Worm (Caenorhabditis elegans) whole organism, L4 larva: ENCODE results near the gene F57G4.11.

ENCODE experiments used
- R02D3.7 ChIP-seq: fragments of 150-350 bp; sonication (generic microtip); optimal IDR thresholded peaks from 3 replicates; lab custom pipeline; 2014; ENCODE audit warnings: missing biosample characterization, missing genetic modification characterization
- T26A8.4 ChIP-seq: fragments of 200-800 bp; sonication (Bioruptor generic); IDR thresholded peaks from 2 replicates; pipeline ENCODE4 v1.3.6; 2022; ENCODE audit warnings: missing genetic modification characterization, missing compliant biosample characterization
- Y105C5A.15 ChIP-seq: fragments of 200-800 bp; sonication (Bioruptor generic); IDR thresholded peaks from 2 replicates; pipeline ENCODE4 v1.3.6; 2022; ENCODE audit warnings: missing genetic modification characterization, missing compliant biosample characterization
- ZK337.2 ChIP-seq: fragments of 200-800 bp; sonication (Bioruptor generic); IDR thresholded peaks from 2 replicates; pipeline ENCODE4 v1.3.6; 2022; ENCODE audit warnings: missing genetic modification reagents, missing genetic modification characterization, missing compliant biosample characterization
- ZK546.5 ChIP-seq, 2 experiments: sonication (generic microtip); optimal IDR thresholded peaks; 2 replicates each; lab custom pipeline; 2017; ENCODE audit warnings: missing biosample characterization in 2 of 2, missing genetic modification characterization in 2 of 2
- aha-1 ChIP-seq: fragments of 150-350 bp; peaks from one replicate; lab custom pipeline; 2014; ENCODE audit warnings: missing biosample characterization, missing genetic modification characterization
- arid-1 ChIP-seq: fragments of 200-800 bp; sonication (Bioruptor generic); conservative IDR thresholded peaks from 2 replicates; pipeline ENCODE4 v1.3.6; 2022; ENCODE audit warnings: missing genetic modification reagents, missing genetic modification characterization, missing compliant biosample characterization
- attf-4 ChIP-seq: sonication (generic microtip); optimal IDR thresholded peaks from 3 replicates; lab custom pipeline; 2017; ENCODE audit warnings: missing biosample characterization, missing genetic modification characterization
- ceh-32 ChIP-seq: sonication (generic microtip); optimal IDR thresholded peaks from 2 replicates; lab custom pipeline; 2016; ENCODE audit warnings: mild to moderate bottlenecking, missing genetic modification characterization, missing compliant biosample characterization; ENCODE audit not compliant: poor library complexity
- ceh-44 ChIP-seq: fragments of 200-800 bp; sonication (Bioruptor generic); IDR thresholded peaks from 2 replicates; pipeline ENCODE4 v1.3.6; 2022; ENCODE audit warnings: missing genetic modification reagents, missing genetic modification characterization, missing compliant biosample characterization
- ceh-82 ChIP-seq: sonication (generic microtip); optimal IDR thresholded peaks from 2 replicates; lab custom pipeline; 2017; ENCODE audit warnings: missing biosample characterization, missing genetic modification characterization
- cey-2 ChIP-seq: sonication (generic microtip); optimal IDR thresholded peaks from 3 replicates; lab custom pipeline; 2017; ENCODE audit warnings: missing genetic modification characterization, mild to moderate bottlenecking, missing compliant biosample characterization, antibody characterized with exemption, borderline replicate concordance; ENCODE audit not compliant: insufficient read depth
- dmd-6 ChIP-seq: fragments of 200-800 bp; sonication (Bioruptor generic); IDR thresholded peaks from 2 replicates; pipeline ENCODE4 v1.3.6; 2022; ENCODE audit warnings: missing genetic modification reagents, missing genetic modification characterization, missing compliant biosample characterization
- dmd-8 ChIP-seq: fragments of 200-800 bp; sonication (Bioruptor generic); IDR thresholded peaks from 2 replicates; pipeline ENCODE4 v1.3.6; 2022; ENCODE audit warnings: missing genetic modification characterization, missing compliant biosample characterization
- dmd-9 ChIP-seq: fragments of 200-800 bp; sonication (Bioruptor generic); IDR thresholded peaks from 2 replicates; pipeline ENCODE4 v1.3.6; 2022; ENCODE audit warnings: missing genetic modification reagents, missing genetic modification characterization, missing compliant biosample characterization
- dve-1 ChIP-seq: sonication (generic microtip); optimal IDR thresholded peaks from 2 replicates; lab custom pipeline; 2017; ENCODE audit warnings: antibody characterized with exemption, mild to moderate bottlenecking, missing genetic modification characterization, missing compliant biosample characterization; ENCODE audit not compliant: insufficient read depth
- egl-27 ChIP-seq: sonication (generic microtip); optimal IDR thresholded peaks from 3 replicates; lab custom pipeline; 2017; ENCODE audit warnings: missing biosample characterization, missing genetic modification reagents, missing genetic modification characterization
- fkh-10 ChIP-seq: fragments of 150-350 bp; optimal IDR thresholded peaks from 2 replicates; lab custom pipeline; 2014; ENCODE audit warnings: missing biosample characterization, missing genetic modification reagents, missing genetic modification characterization
- hif-1 ChIP-seq, 2 experiments: sonication (generic microtip); optimal IDR thresholded peaks; 2 replicates each; lab custom pipeline; 2016 to 2017; ENCODE audit warnings: missing compliant biosample characterization in 2 of 2, missing genetic modification characterization in 2 of 2, missing genetic modification reagents in 2 of 2, missing genotype in 2 of 2, mild to moderate bottlenecking in 1 of 2
- hlh-11 ChIP-seq: fragments of 200-800 bp; sonication (Bioruptor generic); optimal IDR thresholded peaks from 2 replicates; lab custom pipeline; 2018; ENCODE audit warnings: mild to moderate bottlenecking, missing genetic modification characterization, missing compliant biosample characterization
- hlh-30 ChIP-seq: sonication (generic microtip); optimal IDR thresholded peaks from 2 replicates; lab custom pipeline; 2017; ENCODE audit warnings: antibody characterized with exemption, mild to moderate bottlenecking, missing genetic modification characterization, missing compliant biosample characterization; ENCODE audit not compliant: insufficient read depth
- jun-1 ChIP-seq: fragments of 150-350 bp; optimal IDR thresholded peaks from 2 replicates; lab custom pipeline; 2014; ENCODE audit warnings: missing biosample characterization, missing genetic modification reagents, missing genetic modification characterization
- lim-7 ChIP-seq: fragments of 200-800 bp; sonication (Bioruptor generic); IDR thresholded peaks from 2 replicates; pipeline ENCODE4 v1.3.6; 2022; ENCODE audit warnings: missing genetic modification characterization, missing compliant biosample characterization
- lin-1 ChIP-seq: fragments of 200-800 bp; sonication (Bioruptor generic); IDR thresholded peaks from 2 replicates; pipeline ENCODE4 v1.3.6; 2022; ENCODE audit warnings: missing genetic modification reagents, missing genetic modification characterization, missing compliant biosample characterization
- lin-13 ChIP-seq: fragments of 150-350 bp; optimal IDR thresholded peaks from 2 replicates; lab custom pipeline; 2014; ENCODE audit warnings: missing biosample characterization, missing genetic modification reagents, missing genetic modification characterization
- lin-15B ChIP-seq: fragments of 150-350 bp; sonication (generic microtip); optimal IDR thresholded peaks from 3 replicates; lab custom pipeline; 2014; ENCODE audit warnings: missing biosample characterization, missing genetic modification characterization
- lin-29 ChIP-seq: fragments of 200-800 bp; sonication (Bioruptor generic); IDR thresholded peaks from 2 replicates; pipeline ENCODE4 v1.3.6; 2022; ENCODE audit warnings: missing genetic modification reagents, missing genetic modification characterization, missing compliant biosample characterization
- lir-3 ChIP-seq: sonication (generic microtip); optimal IDR thresholded peaks from 2 replicates; lab custom pipeline; 2016; ENCODE audit warnings: mild to moderate bottlenecking, missing genetic modification characterization, missing compliant biosample characterization
- mdl-1 ChIP-seq, 2 experiments: fragments of 150-350 bp in 1 of 2; sonication (generic microtip) in 1 of 2; optimal IDR thresholded peaks; 2 replicates each; lab custom pipeline; 2014 to 2017; ENCODE audit warnings: missing biosample characterization in 2 of 2, missing genetic modification characterization in 2 of 2
- mdt-29 ChIP-seq: fragments of 200-800 bp; sonication (Bioruptor generic); IDR thresholded peaks from 2 replicates; pipeline ENCODE4 v1.3.6; 2022; ENCODE audit warnings: missing genetic modification reagents, missing genetic modification characterization, missing compliant biosample characterization
- mep-1 ChIP-seq: fragments of 150-350 bp; sonication (generic microtip); optimal IDR thresholded peaks from 3 replicates; lab custom pipeline; 2014; ENCODE audit warnings: missing biosample characterization, missing genetic modification characterization
- mes-2 ChIP-seq: sonication (generic microtip); optimal IDR thresholded peaks from 2 replicates; lab custom pipeline; 2016; ENCODE audit warnings: missing genotype, mild to moderate bottlenecking, missing genetic modification characterization, missing compliant biosample characterization; ENCODE audit not compliant: poor library complexity, severe bottlenecking
- mxl-2 ChIP-seq: fragments of 200-800 bp; sonication (Bioruptor generic); conservative IDR thresholded peaks from 2 replicates; pipeline ENCODE4 v1.3.6; 2022; ENCODE audit warnings: missing genetic modification reagents, missing genetic modification characterization, missing compliant biosample characterization
- mxl-3 ChIP-seq: fragments of 200-800 bp; sonication (Bioruptor generic); optimal IDR thresholded peaks from 2 replicates; lab custom pipeline; 2018; ENCODE audit warnings: mild to moderate bottlenecking, missing genetic modification characterization, missing compliant biosample characterization
- nhr-10 ChIP-seq: fragments of 150-350 bp; optimal IDR thresholded peaks from 2 replicates; lab custom pipeline; 2014; ENCODE audit warnings: missing biosample characterization, missing genetic modification characterization
- nhr-102 ChIP-seq: sonication (generic microtip); optimal IDR thresholded peaks from 2 replicates; lab custom pipeline; 2016; ENCODE audit warnings: mild to moderate bottlenecking, missing genetic modification characterization, moderate library complexity, missing compliant biosample characterization
- nhr-11 ChIP-seq: fragments of 150-350 bp; optimal IDR thresholded peaks from 2 replicates; lab custom pipeline; 2014; ENCODE audit warnings: missing biosample characterization, missing genetic modification characterization
- nhr-41 ChIP-seq: fragments of 200-800 bp; sonication (Bioruptor generic); IDR thresholded peaks from 2 replicates; pipeline ENCODE4 v1.3.6; 2022; ENCODE audit warnings: missing genetic modification reagents, missing genetic modification characterization, missing compliant biosample characterization
- nhr-48 ChIP-seq: sonication (generic microtip); optimal IDR thresholded peaks from 2 replicates; lab custom pipeline; 2016; ENCODE audit warnings: mild to moderate bottlenecking, missing genetic modification characterization, missing compliant biosample characterization
- nhr-6 ChIP-seq: fragments of 150-350 bp; optimal IDR thresholded peaks from 2 replicates; lab custom pipeline; 2014; ENCODE audit warnings: missing biosample characterization, missing genetic modification characterization
- nhr-76 ChIP-seq: fragments of 150-350 bp; optimal IDR thresholded peaks from 2 replicates; lab custom pipeline; 2014; ENCODE audit warnings: missing biosample characterization, missing genetic modification characterization
- php-3 ChIP-seq: fragments of 200-800 bp; sonication (Bioruptor generic); IDR thresholded peaks from 2 replicates; pipeline ENCODE4 v1.3.6; 2022; ENCODE audit warnings: missing genetic modification reagents, missing genetic modification characterization, missing compliant biosample characterization
- pqm-1 ChIP-seq: sonication (generic microtip); optimal IDR thresholded peaks from 2 replicates; lab custom pipeline; 2017; ENCODE audit warnings: missing biosample characterization, missing genetic modification characterization
- saeg-2 ChIP-seq: fragments of 200-800 bp; sonication (Bioruptor generic); IDR thresholded peaks from 2 replicates; pipeline ENCODE4 v1.3.6; 2022; ENCODE audit warnings: missing genetic modification reagents, missing genetic modification characterization, missing compliant biosample characterization
- sdz-12 ChIP-seq: fragments of 200-800 bp; sonication (Bioruptor generic); optimal IDR thresholded peaks from 2 replicates; lab custom pipeline; 2018; ENCODE audit warnings: mild to moderate bottlenecking, missing genetic modification characterization, missing compliant biosample characterization
- set-16 ChIP-seq: fragments of 200-800 bp; sonication (Bioruptor generic); IDR thresholded peaks from 2 replicates; pipeline ENCODE4 v1.3.6; 2022; ENCODE audit warnings: missing genetic modification reagents, missing genetic modification characterization, missing compliant biosample characterization
- skn-1 ChIP-seq: fragments of 150-350 bp; optimal IDR thresholded peaks from 2 replicates; lab custom pipeline; 2014; ENCODE audit warnings: missing biosample characterization, missing genetic modification characterization
- spr-1 ChIP-seq: sonication (generic microtip); optimal IDR thresholded peaks from 2 replicates; lab custom pipeline; 2016; ENCODE audit warnings: mild to moderate bottlenecking, missing genetic modification characterization, missing compliant biosample characterization
- tra-1 ChIP-seq: fragments of 200-800 bp; sonication (Bioruptor generic); IDR thresholded peaks from 2 replicates; pipeline ENCODE4 v1.3.6; 2022; ENCODE audit warnings: missing genetic modification reagents, missing genetic modification characterization, missing compliant biosample characterization
- unc-39 ChIP-seq: sonication (generic microtip); optimal IDR thresholded peaks from 2 replicates; lab custom pipeline; 2017; ENCODE audit warnings: missing biosample characterization, missing genetic modification characterization
- zag-1 ChIP-seq: fragments of 150-350 bp; optimal IDR thresholded peaks from 2 replicates; lab custom pipeline; 2014; ENCODE audit warnings: missing biosample characterization, missing genetic modification characterization
- zfp-2 ChIP-seq: sonication (generic microtip); optimal IDR thresholded peaks from 2 replicates; lab custom pipeline; 2016; ENCODE audit warnings: mild to moderate bottlenecking, missing genetic modification characterization, missing compliant biosample characterization

The F57G4.11 gene

DNA sequence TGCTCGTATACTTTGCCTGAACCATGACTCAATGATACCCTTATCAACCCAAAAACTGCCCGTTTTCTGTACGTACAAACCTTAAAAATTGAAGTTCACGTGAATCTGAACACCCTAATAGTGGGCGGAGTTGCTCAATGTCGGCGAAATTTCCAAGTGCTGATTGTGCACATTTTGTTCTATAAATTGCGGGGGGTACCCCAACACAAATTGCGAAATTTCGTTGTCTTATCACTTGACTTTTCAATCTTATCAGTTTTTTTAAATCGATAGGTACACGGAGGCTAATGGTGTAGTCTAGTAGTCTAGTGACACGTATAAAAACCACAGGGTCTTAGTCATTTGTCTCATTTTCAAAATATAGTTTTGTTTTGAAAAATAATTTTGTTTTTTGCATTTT, 34.2 kb downstream of the F57G4.11 start, which contains the start of gene fbxa-108:
Gene fbxa-108 (minus strand): TSS at position 158 of the 400 bp plus-strand sequence.
- no peak for TF ChIP-seq unc-39
- TF ChIP-seq lir-3: no peak
- no peak for TF ChIP-seq nhr-11
- peak; percentile 78 for TF ChIP-seq nhr-102 (tag; lab: Kevin White, UChicago)
- TF ChIP-seq ZK546.5 (tag; optimal IDR thresholded peaks at IDR 0.05; lab: Kevin White, UChicago): no peak
- peak; percentile 43 for TF ChIP-seq mes-2 (tag; lab: Kevin White, UChicago)
- TF ChIP-seq lin-29 (GFP tag; lab: Robert Waterston, UW): no peak
- no peak for TF ChIP-seq saeg-2
- no peak for TF ChIP-seq skn-1
- no peak for TF ChIP-seq dmd-8 (GFP tag; lab: Robert Waterston, UW)
- TF ChIP-seq mdt-29 (GFP tag; lab: Robert Waterston, UW): no peak
- peak; percentile 94 for TF ChIP-seq aha-1
- TF ChIP-seq dve-1 (tag; lab: Kevin White, UChicago): peak; percentile 93
- TF ChIP-seq zfp-2 (tag; lab: Kevin White, UChicago): no peak
- peak; percentile 48 for TF ChIP-seq nhr-10 (tag; lab: Kevin White, UChicago)
- TF ChIP-seq mxl-3 (GFP tag; lab: Kevin White, UChicago): peak; percentile 21
- TF ChIP-seq mep-1 (tag; lab: Kevin White, UChicago): peak; percentile 56
- no peak for TF ChIP-seq R02D3.7
- TF ChIP-seq php-3 (GFP tag; lab: Robert Waterston, UW): peak; percentile 85
- TF ChIP-seq mxl-2 (GFP tag; lab: Robert Waterston, UW): peak; percentile 87
- peak; percentile 40 for TF ChIP-seq cey-2
- no peak for TF ChIP-seq zag-1 (tag; lab: Kevin White, UChicago)
- TF ChIP-seq nhr-6 (tag; lab: Kevin White, UChicago): peak; percentile 66
- no peak for TF ChIP-seq nhr-41
- no peak for TF ChIP-seq egl-27 (tag; lab: Kevin White, UChicago)
- no peak for TF ChIP-seq T26A8.4 (GFP tag; lab: Robert Waterston, UW)
- peak; percentile 64; the same call in 1 of the 2 replicates for TF ChIP-seq tra-1
- TF ChIP-seq dmd-9 (GFP tag; lab: Robert Waterston, UW): no peak
- no peak for TF ChIP-seq attf-4 (tag; lab: Kevin White, UChicago)
- peak; percentile 7 to 45 for TF ChIP-seq hif-1 (tag; optimal IDR thresholded peaks at IDR 0.05; lab: Kevin White, UChicago)
- TF ChIP-seq lin-1 (GFP tag; lab: Robert Waterston, UW): peak; percentile 75
- no peak for TF ChIP-seq arid-1 (GFP tag; lab: Robert Waterston, UW)
- no peak for TF ChIP-seq ZK337.2 (GFP tag; lab: Robert Waterston, UW)
- TF ChIP-seq spr-1 (tag; lab: Kevin White, UChicago): no peak
- peak; percentile 47 for TF ChIP-seq jun-1 (tag; lab: Kevin White, UChicago)
- TF ChIP-seq fkh-10 (GFP tag; lab: Kevin White, UChicago): no peak
- TF ChIP-seq sdz-12 (GFP tag; lab: Kevin White, UChicago): no peak
- peak in 1 of 2 experiments; percentile 32 for TF ChIP-seq mdl-1 (tag; optimal IDR thresholded peaks at IDR 0.05; lab: Kevin White, UChicago)
- TF ChIP-seq hlh-11 (tag; lab: Kevin White, UChicago): peak; percentile 89
- TF ChIP-seq nhr-48 (tag; lab: Kevin White, UChicago): peak; percentile 91
- TF ChIP-seq dmd-6: peak; percentile 97
- no peak for TF ChIP-seq lin-15B (tag; lab: Kevin White, UChicago)
- TF ChIP-seq lim-7 (GFP tag; lab: Robert Waterston, UW): no peak
- TF ChIP-seq nhr-76 (tag; lab: Kevin White, UChicago): no peak
- peak; percentile 46 for TF ChIP-seq hlh-30 (tag; lab: Kevin White, UChicago)
- TF ChIP-seq pqm-1: peak; percentile 97
- TF ChIP-seq lin-13: peak; percentile 16
- TF ChIP-seq ceh-32 (tag; lab: Kevin White, UChicago): no peak
- no peak for TF ChIP-seq Y105C5A.15 (GFP tag; lab: Robert Waterston, UW)
- TF ChIP-seq ceh-82 (tag; lab: Kevin White, UChicago): no peak
- TF ChIP-seq set-16 (GFP tag; lab: Robert Waterston, UW): no peak
- TF ChIP-seq ceh-44 (GFP tag; lab: Robert Waterston, UW): no peak
